Fruit fly (Drosophila melanogaster): Measurements from ENCODE around the gene CG14265.

CG14265 gene

DNA sequence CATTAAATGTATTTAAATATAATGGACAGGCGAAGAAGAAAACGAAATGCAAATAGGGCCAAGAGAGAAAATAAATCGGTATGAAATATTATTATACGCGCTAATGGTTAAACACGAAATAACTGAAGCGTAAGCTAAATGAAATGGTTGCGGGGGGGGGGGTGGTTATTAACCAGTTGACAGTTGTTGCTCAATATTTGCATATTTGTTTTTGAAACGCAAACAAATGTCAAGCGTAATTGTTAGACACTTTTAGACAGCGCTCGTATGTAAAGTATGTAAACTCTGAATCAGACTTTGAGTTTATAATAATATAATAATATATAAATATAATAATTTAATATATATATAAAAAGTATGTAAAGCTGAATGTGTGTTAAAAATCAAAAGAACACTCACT is 45.5 kb upstream of the CG14265 start (continued):
- TF ChIP-seq scrt (GFP tag; optimal IDR thresholded peaks at IDR 0.05) (no peak), CG2712 (tag; optimal IDR thresholded peaks at IDR 0.05) (no peak), CG8924 (tag; optimal IDR thresholded peaks at IDR 0.05) (no peak), CG7357 (GFP tag; IDR thresholded peaks at IDR 0.05) (no peak), CG17802 (tag; optimal IDR thresholded peaks at IDR 0.05) (no peak), Rfx (GFP tag; IDR thresholded peaks at IDR 0.05) (peak; percentile 27; the same call in 1 of the 2 replicates), CG10209 (GFP tag; optimal IDR thresholded peaks at IDR 0.05) (peak; percentile 17), CG14050 (GFP tag; IDR thresholded peaks at IDR 0.05) (no peak), stwl (tag; optimal IDR thresholded peaks at IDR 0.05) (no peak), CG17359 (tag; optimal IDR thresholded peaks at IDR 0.05) (no peak), CG18619 (GFP tag; optimal IDR thresholded peaks at IDR 0.05) (no peak), cato (GFP tag; optimal IDR thresholded peaks at IDR 0.05; ENCODE audit: borderline replicate concordance) (no peak), nerfin-1 (tag; optimal IDR thresholded peaks at IDR 0.05) (no peak), Hsf (GFP tag; optimal IDR thresholded peaks at IDR 0.05) (no peak), D19B (GFP tag; optimal IDR thresholded peaks at IDR 0.05) (peak; percentile 2), bcd (GFP tag; optimal IDR thresholded peaks at IDR 0.05) (no peak), fd3F (GFP tag; optimal IDR thresholded peaks at IDR 0.05) (peak; percentile 41), gce (GFP tag; IDR thresholded peaks at IDR 0.05) (no peak), psq (GFP tag; optimal IDR thresholded peaks at IDR 0.05) (no peak), ttk (GFP tag; IDR thresholded peaks at IDR 0.05) (no peak), dati (GFP tag; IDR thresholded peaks at IDR 0.05) (no peak), tna (GFP tag; IDR thresholded peaks at IDR 0.05; ENCODE audit: partially characterized antibody) (no peak), amos (GFP tag; IDR thresholded peaks at IDR 0.05; ENCODE audit: partially characterized antibody) (no peak), CG18599 (GFP tag; optimal IDR thresholded peaks at IDR 0.05) (peak; percentile 68), CG34224 (GFP tag; IDR thresholded peaks at IDR 0.05; ENCODE audit: partially characterized antibody) (no peak), h (optimal IDR thresholded peaks at IDR 0.05) (no peak), CG17912 (GFP tag; optimal IDR thresholded peaks at IDR 0.05) (no peak), CG8290 (GFP tag; optimal IDR thresholded peaks at IDR 0.05) (no peak), CG8290 (tag; optimal IDR thresholded peaks at IDR 0.05) (peak in 1 of 2 experiments; percentile 67), nau (GFP tag; optimal IDR thresholded peaks at IDR 0.05) (no peak), CG6813 (GFP tag; optimal IDR thresholded peaks at IDR 0.05) (peak; percentile 53), CG3726 (GFP tag; IDR thresholded peaks at IDR 0.05) (no peak), tll (GFP tag; optimal IDR thresholded peaks at IDR 0.05) (no peak), zfh1 (GFP tag; IDR thresholded peaks at IDR 0.05) (no peak), cas (GFP tag; IDR thresholded peaks at IDR 0.05) (no peak), CG10321 (GFP tag; IDR thresholded peaks at IDR 0.05) (no peak), crc (GFP tag; optimal IDR thresholded peaks at IDR 0.05) (no peak), NFAT (GFP tag; IDR thresholded peaks at IDR 0.05) (no peak), Side (GFP tag; optimal IDR thresholded peaks at IDR 0.05) (no peak), CG17612 (GFP tag; IDR thresholded peaks at IDR 0.05) (no peak), CG1832 (GFP tag; optimal IDR thresholded peaks at IDR 0.05) (no peak)

dm6 chrX:3273557-3273956 is 37.1 kb upstream of the CG14265 start:
- TF ChIP-seq CG18599 (GFP tag; optimal IDR thresholded peaks at IDR 0.05) = peak; percentile 71
- TF ChIP-seq Ptx1 (GFP tag; IDR thresholded peaks at IDR 0.05) = peak; percentile 40; the same call in 1 of the 2 replicates
- TF ChIP-seq CG4360 (GFP tag; IDR thresholded peaks at IDR 0.05) = no peak
- 0 out of 2 replicates have a peak, but pooled peaks have one; percentile 14 for TF ChIP-seq CG4404 (GFP tag; IDR thresholded peaks at IDR 0.05)
- TF ChIP-seq CG9817 (tag; optimal IDR thresholded peaks at IDR 0.05) = peak; percentile 5
- 0 out of 2 replicates have a peak, but pooled peaks have one; percentile 29 for TF ChIP-seq CG7372 (GFP tag; IDR thresholded peaks at IDR 0.05)
- peak; percentile 60 for TF ChIP-seq CG14441 (GFP tag; IDR thresholded peaks at IDR 0.05)
- TF ChIP-seq HLH3B (GFP tag; IDR thresholded peaks at IDR 0.05) = peak; percentile 46; the same call in 1 of the 2 replicates
- no peak for TF ChIP-seq Chrac-16 (GFP tag; optimal IDR thresholded peaks at IDR 0.05)
- TF ChIP-seq CG6272 (GFP tag; IDR thresholded peaks at IDR 0.05) = no peak
- peak; percentile 59; the same call in 1 of the 2 replicates for TF ChIP-seq CG14014 (GFP tag; IDR thresholded peaks at IDR 0.05)
- TF ChIP-seq Hmr (GFP tag; optimal IDR thresholded peaks at IDR 0.05) = peak; percentile 26
- 0 out of 2 replicates have a peak, but pooled peaks have one; percentile 45 for TF ChIP-seq CG9932 (GFP tag; IDR thresholded peaks at IDR 0.05)
- no peak for TF ChIP-seq ranshi (GFP tag; IDR thresholded peaks at IDR 0.05)
